Fruit fly (Drosophila melanogaster): ENCODE data around the gene meru.

DNA sequence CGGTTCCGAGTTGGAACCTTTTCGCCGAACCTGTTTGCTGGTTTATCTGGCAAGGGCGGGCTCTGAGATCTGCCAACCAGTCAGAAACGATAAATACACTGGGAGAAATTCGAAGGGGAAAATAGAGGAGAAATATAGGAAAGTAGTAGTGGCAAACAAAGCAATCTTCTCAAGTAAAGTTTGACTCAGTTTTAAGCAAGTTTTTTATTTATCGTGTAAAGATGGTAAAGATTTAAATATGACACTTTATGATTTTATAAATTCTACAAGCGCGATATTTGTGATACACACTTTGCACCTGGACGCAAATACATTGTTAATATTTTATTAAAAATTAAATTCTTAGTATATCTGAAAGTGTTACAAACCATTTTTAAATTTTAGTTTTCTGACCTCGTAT lies 3.8 kb upstream of the meru start:
- TF ChIP-seq chn (GFP tag; optimal IDR thresholded peaks at IDR 0.05) (no peak), her (GFP tag; optimal IDR thresholded peaks at IDR 0.05) (no peak), stc (GFP tag; IDR thresholded peaks at IDR 0.05) (no peak), Dll (GFP tag; IDR thresholded peaks at IDR 0.05; ENCODE audit: partially characterized antibody) (no peak), gfzf (GFP tag; optimal IDR thresholded peaks at IDR 0.05) (no peak), psq (GFP tag; optimal IDR thresholded peaks at IDR 0.05) (no peak), CG11085 (GFP tag; IDR thresholded peaks at IDR 0.05) (no peak), CG6689 (GFP tag; IDR thresholded peaks at IDR 0.05) (no peak), nom (GFP tag; optimal IDR thresholded peaks at IDR 0.05) (no peak), Mes4 (GFP tag; optimal IDR thresholded peaks at IDR 0.05) (no peak), CG2116 (GFP tag; optimal IDR thresholded peaks at IDR 0.05) (no peak), B-H1 (GFP tag; IDR thresholded peaks at IDR 0.05) (no peak), Dfd (GFP tag; optimal IDR thresholded peaks at IDR 0.05) (no peak)

Measured in whole organism, embryonic.